Worm (Caenorhabditis elegans) whole organism, late embryonic: ENCODE results near the gene cat-2.
A peak's percentile ranks its signal among the peaks of the same experiment; 100 is the strongest.

Source experiments
- ama-1 ChIP-seq: fragments of 150-350 bp; optimal IDR thresholded peaks from 2 replicates; lab custom pipeline; 2014
- fkh-10 ChIP-seq: fragments of 150-350 bp; optimal IDR thresholded peaks from 2 replicates; lab custom pipeline; 2014; ENCODE audit warnings: missing biosample characterization, missing genetic modification reagents, missing genetic modification characterization
- pag-3 ChIP-seq: sonication (generic microtip); optimal IDR thresholded peaks from 2 replicates; lab custom pipeline; 2016; ENCODE audit warnings: missing compliant biosample characterization, missing genetic modification characterization, borderline replicate concordance

ce11 chrII:255124-255523, 2.5 kb upstream of the cat-2 start:
- no peak for TF ChIP-seq ama-1
- peak; percentile 84 for TF ChIP-seq pag-3 (tag; lab: Kevin White, UChicago)
- TF ChIP-seq fkh-10 (GFP tag; lab: Kevin White, UChicago), result peak; percentile 84
